Worm (Caenorhabditis elegans): ENCODE results near the gene K08D10.13.
A peak's percentile ranks its signal among the peaks of the same experiment; 100 is the strongest.
"Not testable (repeated sequence)": the region's sequence is repeated elsewhere in the genome, so short reads cannot be mapped to it uniquely, and the experiment has no call there.

Gene K08D10.13

ce11 chrIV:4186099-4186498 lies 14.7 kb upstream of the K08D10.13 start, which contains the start of gene K08D10.11:
TSS of gene K08D10.11 (minus strand) at chrIV:4186199.
- TF ChIP-seq snpc-4, zag-1, ztf-11 (tag; optimal IDR thresholded peaks at IDR 0.05): not testable (repeated sequence)

- peak; percentile 21 for TF ChIP-seq sma-3 (GFP tag; optimal IDR thresholded peaks at IDR 0.05)
- peak; percentile 30 for TF ChIP-seq sma-9 (GFP tag; optimal IDR thresholded peaks at IDR 0.05)
- TF ChIP-seq sma-9 (tag; optimal IDR thresholded peaks at IDR 0.05): not testable (repeated sequence)
- peak; percentile 48 for TF ChIP-seq gmeb-1 (tag; optimal IDR thresholded peaks at IDR 0.05)
- peak; percentile 8 for TF ChIP-seq F13H6.1 (tag; optimal IDR thresholded peaks at IDR 0.05)
- TF ChIP-seq lsy-2 (tag; optimal IDR thresholded peaks at IDR 0.05): peak; percentile 53 to 76
Observed at ce11 chrIV:4184767-4185166, 13.4 kb upstream of the K08D10.13 start.

ce11 chrIV:4180032-4180431 lies 8.7 kb upstream of the K08D10.13 start:
- TF ChIP-seq lsy-2 (tag; optimal IDR thresholded peaks at IDR 0.05): peak in 1 of 2 experiments; percentile 31

ce11 chrIV:4178424-4178823 lies 7.0 kb upstream of the K08D10.13 start, which contains the start of gene tsen-34:
TSS of gene tsen-34 (plus strand) at chrIV:4178457.
- TF ChIP-seq nhr-21 (tag; optimal IDR thresholded peaks at IDR 0.05): no peak
- TF ChIP-seq fos-1 (tag; optimal IDR thresholded peaks at IDR 0.05): no peak
- no peak for TF ChIP-seq ceh-82 (tag; optimal IDR thresholded peaks at IDR 0.05)
- no peak for TF ChIP-seq sma-9 (GFP tag; optimal IDR thresholded peaks at IDR 0.05)
- TF ChIP-seq sma-9 (tag; optimal IDR thresholded peaks at IDR 0.05): no peak
- no peak for TF ChIP-seq Y55F3AM.14 (GFP tag; optimal IDR thresholded peaks at IDR 0.05)
- no peak for TF ChIP-seq crh-2 (tag; optimal IDR thresholded peaks at IDR 0.05)
- no peak for TF ChIP-seq snpc-4 (tag; optimal IDR thresholded peaks at IDR 0.05)
- TF ChIP-seq F13H6.1 (tag; optimal IDR thresholded peaks at IDR 0.05): no peak
- TF ChIP-seq lin-39 (tag; optimal IDR thresholded peaks at IDR 0.05): no peak

- TF ChIP-seq nhr-77 (tag; optimal IDR thresholded peaks at IDR 0.05) (no peak), unc-39 (tag; optimal IDR thresholded peaks at IDR 0.05) (no peak), lin-13 (GFP tag; optimal IDR thresholded peaks at IDR 0.05) (no peak), lin-39 (tag; optimal IDR thresholded peaks at IDR 0.05) (no peak), elt-1 (tag; optimal IDR thresholded peaks at IDR 0.05) (no peak), nhr-21 (tag; optimal IDR thresholded peaks at IDR 0.05) (no peak), unc-55 (GFP tag; optimal IDR thresholded peaks at IDR 0.05) (no peak), lin-11 (tag; optimal IDR thresholded peaks at IDR 0.05) (no peak), nhr-129 (tag; optimal IDR thresholded peaks at IDR 0.05) (no peak), lsy-2 (tag; optimal IDR thresholded peaks at IDR 0.05) (no peak), snpc-4 (tag; optimal IDR thresholded peaks at IDR 0.05) (no peak), Y55F3AM.14 (GFP tag; optimal IDR thresholded peaks at IDR 0.05) (no peak), nhr-11 (tag; optimal IDR thresholded peaks at IDR 0.05) (no peak), F13H6.1 (tag; optimal IDR thresholded peaks at IDR 0.05) (no peak), dmd-4 (tag; optimal IDR thresholded peaks at IDR 0.05) (no peak), ztf-1 (GFP tag; conservative IDR thresholded peaks at IDR 0.05) (no peak), nhr-10 (tag; optimal IDR thresholded peaks at IDR 0.05) (no peak), elt-3 (tag; optimal IDR thresholded peaks at IDR 0.05) (no peak)
Observed at ce11 chrIV:4177560-4177959, 6.2 kb upstream of the K08D10.13 start.

- no peak for TF ChIP-seq lsy-2 (tag; optimal IDR thresholded peaks at IDR 0.05)
- no peak for TF ChIP-seq Y55F3AM.14 (GFP tag; optimal IDR thresholded peaks at IDR 0.05)
- TF ChIP-seq dmd-4 (tag; optimal IDR thresholded peaks at IDR 0.05): no peak
- no peak for TF ChIP-seq blmp-1 (tag; optimal IDR thresholded peaks at IDR 0.05; ENCODE audit: insufficient read depth)
- TF ChIP-seq zag-1 (tag; optimal IDR thresholded peaks at IDR 0.05): no peak
- no peak for TF ChIP-seq F13H6.1 (tag; optimal IDR thresholded peaks at IDR 0.05)
- no peak for TF ChIP-seq nhr-23 (tag; optimal IDR thresholded peaks at IDR 0.05)
- TF ChIP-seq ZK546.5 (tag; optimal IDR thresholded peaks at IDR 0.05): no peak
- no peak for TF ChIP-seq crh-2 (tag; optimal IDR thresholded peaks at IDR 0.05)
- no peak for TF ChIP-seq nhr-129 (tag; optimal IDR thresholded peaks at IDR 0.05)
- TF ChIP-seq ama-1 (optimal IDR thresholded peaks at IDR 0.05): no peak
- no peak for TF ChIP-seq unc-39 (tag; optimal IDR thresholded peaks at IDR 0.05)
- TF ChIP-seq R02D3.7 (tag; optimal IDR thresholded peaks at IDR 0.05): no peak
- no peak for TF ChIP-seq unc-55 (GFP tag; optimal IDR thresholded peaks at IDR 0.05)
- TF ChIP-seq lin-13 (GFP tag; optimal IDR thresholded peaks at IDR 0.05): no peak
- no peak for TF ChIP-seq nhr-77 (tag; optimal IDR thresholded peaks at IDR 0.05)
- TF ChIP-seq gmeb-1 (tag; optimal IDR thresholded peaks at IDR 0.05): no peak
Observed at ce11 chrIV:4176659-4177058, 5.3 kb upstream of the K08D10.13 start.
